Worm (Caenorhabditis elegans) whole organism, L2 larva: ENCODE results near the gene C26B9.3.

ENCODE experiments used
- ZK546.5 ChIP-seq: sonication (generic microtip); optimal IDR thresholded peaks from 2 replicates; lab custom pipeline; 2017; ENCODE audit warnings: missing biosample characterization, missing genetic modification characterization
- ama-1 ChIP-seq: fragments of 150-350 bp; optimal IDR thresholded peaks from 2 replicates; lab custom pipeline; 2018; ENCODE audit warnings: inconsistent platforms
- lin-39 ChIP-seq: fragments of 150-350 bp; optimal IDR thresholded peaks from 2 replicates; lab custom pipeline; 2014; ENCODE audit warnings: missing biosample characterization, missing genetic modification reagents, missing genetic modification characterization

- no peak for TF ChIP-seq ama-1 (lab: Kevin White, UChicago)
- TF ChIP-seq lin-39 (tag; lab: Kevin White, UChicago), result no peak
- TF ChIP-seq ZK546.5 (tag; lab: Kevin White, UChicago), result no peak
Measured at ce11 chrX:5346303-5346702, 8.2 kb downstream of the C26B9.3 start.
